Fruit fly (Drosophila melanogaster) whole organism, prepupa: ENCODE measurements around the gene CG43924.

Experiments
- CG10631 ChIP-seq: fragments of 200-800 bp; sonication (Bioruptor generic); optimal IDR thresholded peaks from 2 replicates; lab custom pipeline; 2016; ENCODE audit warnings: missing biosample characterization, missing genetic modification characterization
- CG10669 ChIP-seq: fragments of 200-800 bp; sonication (Bioruptor generic); optimal IDR thresholded peaks from 3 replicates; lab custom pipeline; 2018; ENCODE audit warnings: missing biosample characterization, mild to moderate bottlenecking, missing genetic modification characterization, moderate library complexity
- CG11294 ChIP-seq: fragments of 200-800 bp; sonication (Bioruptor generic); IDR thresholded peaks from 2 replicates; pipeline ENCODE4 v1.3.6; 2022; ENCODE audit warnings: missing biosample characterization, missing genetic modification characterization
- CG11762 ChIP-seq: fragments of 200-800 bp; sonication (Bioruptor generic); optimal IDR thresholded peaks from 3 replicates; lab custom pipeline; 2016; ENCODE audit warnings: missing biosample characterization, missing genetic modification characterization; ENCODE audit not compliant: insufficient read depth
- CG11902 ChIP-seq: fragments of 200-800 bp; sonication (Bioruptor generic); optimal IDR thresholded peaks from 3 replicates; lab custom pipeline; 2016; ENCODE audit warnings: missing biosample characterization, missing genetic modification characterization
- CG1621 ChIP-seq: fragments of 200-800 bp; sonication (Bioruptor generic); optimal IDR thresholded peaks from 3 replicates; lab custom pipeline; 2018; ENCODE audit warnings: missing biosample characterization, mild to moderate bottlenecking, missing genetic modification characterization
- CG16779 ChIP-seq: fragments of 200-800 bp; sonication (Bioruptor generic); optimal IDR thresholded peaks from 3 replicates; lab custom pipeline; 2017; ENCODE audit warnings: missing biosample characterization, mild to moderate bottlenecking, missing genetic modification characterization
- CG3032 ChIP-seq: fragments of 200-800 bp; optimal IDR thresholded peaks from 2 replicates; lab custom pipeline; 2019; ENCODE audit warnings: missing biosample characterization, mild to moderate bottlenecking, missing genetic modification characterization, moderate library complexity
- CG32006 ChIP-seq: fragments of 200-800 bp; sonication (Bioruptor generic); optimal IDR thresholded peaks from 3 replicates; lab custom pipeline; 2017; ENCODE audit warnings: missing biosample characterization, mild to moderate bottlenecking, missing genetic modification characterization
- CG3919 ChIP-seq: fragments of 200-800 bp; sonication (Bioruptor generic); optimal IDR thresholded peaks from 3 replicates; lab custom pipeline; 2016; ENCODE audit warnings: missing biosample characterization, missing genetic modification characterization
- CG4318 ChIP-seq: fragments of 200-800 bp; sonication (Bioruptor generic); optimal IDR thresholded peaks from 3 replicates; lab custom pipeline; 2017; ENCODE audit warnings: missing biosample characterization, mild to moderate bottlenecking, missing genetic modification characterization
- CG6163 ChIP-seq: fragments of 200-800 bp; sonication (Bioruptor generic); IDR thresholded peaks from 3 replicates; pipeline ENCODE4 v1.3.6; 2022; ENCODE audit warnings: missing biosample characterization, missing genetic modification characterization
- CG6276 ChIP-seq: fragments of 200-800 bp; sonication (Bioruptor generic); optimal IDR thresholded peaks from 2 replicates; lab custom pipeline; 2017; ENCODE audit warnings: missing biosample characterization, mild to moderate bottlenecking, missing genetic modification characterization
- CG6792 ChIP-seq: fragments of 200-800 bp; sonication (Bioruptor generic); optimal IDR thresholded peaks from 3 replicates; lab custom pipeline; 2016; ENCODE audit warnings: missing biosample characterization, missing genetic modification characterization
- CG6854 ChIP-seq: fragments of 200-800 bp; sonication (Bioruptor generic); optimal IDR thresholded peaks from 2 replicates; lab custom pipeline; 2017; ENCODE audit warnings: missing biosample characterization, mild to moderate bottlenecking, missing genetic modification characterization
- CG8319 ChIP-seq: fragments of 200-800 bp; sonication (Bioruptor generic); optimal IDR thresholded peaks from 3 replicates; lab custom pipeline; 2016; ENCODE audit warnings: missing biosample characterization, missing genetic modification characterization
- CG8632 ChIP-seq: fragments of 200-800 bp; sonication (Bioruptor generic); optimal IDR thresholded peaks from 3 replicates; lab custom pipeline; 2016; ENCODE audit warnings: missing biosample characterization, missing genetic modification characterization
- CG9139 ChIP-seq: fragments of 200-800 bp; sonication (Bioruptor generic); optimal IDR thresholded peaks from 3 replicates; lab custom pipeline; 2017; ENCODE audit warnings: missing biosample characterization, mild to moderate bottlenecking, missing genetic modification characterization
- Eip75B ChIP-seq: fragments of 200-800 bp; sonication (Bioruptor generic); optimal IDR thresholded peaks from 3 replicates; lab custom pipeline; 2016; ENCODE audit warnings: missing biosample characterization, missing genetic modification characterization
- Ets21C ChIP-seq: fragments of 200-800 bp; sonication (Bioruptor generic); optimal IDR thresholded peaks from 3 replicates; lab custom pipeline; 2016; ENCODE audit warnings: missing biosample characterization, missing genetic modification characterization
- Ets96B ChIP-seq: fragments of 200-800 bp; optimal IDR thresholded peaks from 2 replicates; lab custom pipeline; 2019; ENCODE audit warnings: missing biosample characterization, mild to moderate bottlenecking, missing genetic modification characterization, moderate library complexity
- Hr38 ChIP-seq: sonication (Bioruptor generic); optimal IDR thresholded peaks from 2 replicates; lab custom pipeline; 2016; ENCODE audit warnings: missing biosample characterization, missing genetic modification characterization
- Lpt ChIP-seq: fragments of 200-800 bp; sonication (Bioruptor generic); optimal IDR thresholded peaks from 3 replicates; lab custom pipeline; 2016; ENCODE audit warnings: missing biosample characterization, missing genetic modification characterization
- OdsH ChIP-seq: fragments of 200-800 bp; sonication (Bioruptor generic); optimal IDR thresholded peaks from 3 replicates; lab custom pipeline; 2016; ENCODE audit warnings: missing biosample characterization, missing genetic modification characterization
- Smox ChIP-seq: fragments of 200-800 bp; sonication (Bioruptor generic); optimal IDR thresholded peaks from 3 replicates; lab custom pipeline; 2016; ENCODE audit warnings: missing biosample characterization, missing genetic modification characterization
- Sox102F ChIP-seq: fragments of 200-800 bp; sonication (Bioruptor generic); optimal IDR thresholded peaks from 2 replicates; lab custom pipeline; 2016; ENCODE audit warnings: missing biosample characterization, mild to moderate bottlenecking, missing genetic modification characterization
- Sox14 ChIP-seq: fragments of 200-800 bp; sonication (Bioruptor generic); optimal IDR thresholded peaks from 3 replicates; lab custom pipeline; 2016; ENCODE audit warnings: missing biosample characterization, missing genetic modification characterization
- achi ChIP-seq: fragments of 200-800 bp; sonication (Bioruptor generic); optimal IDR thresholded peaks from 3 replicates; lab custom pipeline; 2016; ENCODE audit warnings: missing biosample characterization, missing genetic modification characterization
- acj6 ChIP-seq: fragments of 200-800 bp; sonication (Bioruptor generic); optimal IDR thresholded peaks from 3 replicates; lab custom pipeline; 2016; ENCODE audit warnings: missing biosample characterization, missing genetic modification characterization
- dac ChIP-seq: fragments of 200-800 bp; sonication (Bioruptor generic); optimal IDR thresholded peaks from 2 replicates; lab custom pipeline; 2017; ENCODE audit warnings: missing biosample characterization, mild to moderate bottlenecking, missing genetic modification characterization
- dsx ChIP-seq: fragments of 200-800 bp; optimal IDR thresholded peaks from 3 replicates; lab custom pipeline; 2019; ENCODE audit warnings: missing biosample characterization, mild to moderate bottlenecking, missing genetic modification characterization, moderate library complexity; ENCODE audit not compliant: poor library complexity, severe bottlenecking
- esn ChIP-seq: fragments of 200-800 bp; sonication (Bioruptor generic); optimal IDR thresholded peaks from 2 replicates; lab custom pipeline; 2016; ENCODE audit warnings: missing biosample characterization, mild to moderate bottlenecking, missing genetic modification characterization, moderate library complexity
- fd59A ChIP-seq: fragments of 200-800 bp; sonication (Bioruptor generic); optimal IDR thresholded peaks from 2 replicates; lab custom pipeline; 2017; ENCODE audit warnings: missing biosample characterization, mild to moderate bottlenecking, missing genetic modification characterization, missing genetic modification reagents
- fkh ChIP-seq: fragments of 200-800 bp; sonication (Bioruptor generic); optimal IDR thresholded peaks from 3 replicates; lab custom pipeline; 2017; ENCODE audit warnings: missing biosample characterization, mild to moderate bottlenecking, missing genetic modification characterization, moderate library complexity
- salr ChIP-seq, 2 experiments: fragments of 200-800 bp; sonication (Bioruptor generic); optimal IDR thresholded peaks; 3 replicates each; lab custom pipeline; 2016 to 2018; ENCODE audit warnings: missing biosample characterization in 2 of 2, missing genetic modification characterization in 2 of 2, mild to moderate bottlenecking in 1 of 2
- spab ChIP-seq: fragments of 200-800 bp; sonication (Bioruptor generic); optimal IDR thresholded peaks from 2 replicates; lab custom pipeline; 2017; ENCODE audit warnings: missing biosample characterization, mild to moderate bottlenecking, missing genetic modification characterization, missing genetic modification reagents

CG43924 gene

dm6 chr2L:15743578-15743977 lies 32.7 kb upstream of the CG43924 start (continued):
- TF ChIP-seq CG16779 (tag; lab: Kevin White, UChicago) (peak; percentile 78), Eip75B (GFP tag; lab: Kevin White, UChicago) (peak; percentile 95), salr (GFP tag; optimal IDR thresholded peaks at IDR 0.05; lab: Kevin White, UChicago) (peak; percentile 80 to 88), CG32006 (peak; percentile 65), CG4318 (GFP tag; lab: Kevin White, UChicago) (peak; percentile 12), spab (GFP tag; lab: Kevin White, UChicago) (peak; percentile 20), CG11294 (no peak), Ets96B (tag; lab: Kevin White, UChicago) (peak; percentile 2), fkh (GFP tag; lab: Kevin White, UChicago) (no peak), Hr38 (GFP tag; lab: Kevin White, UChicago) (no peak), fd59A (peak; percentile 93), esn (GFP tag; lab: Kevin White, UChicago) (peak; percentile 98)

dm6 chr2L:15742976-15743375 lies 32.1 kb upstream of the CG43924 start:
- no peak for TF ChIP-seq acj6 (GFP tag; lab: Kevin White, UChicago)
- no peak for TF ChIP-seq fd59A
- no peak for TF ChIP-seq CG3032

dm6 chr2L:15741418-15741817 lies 30.5 kb upstream of the CG43924 start:
- no peak for TF ChIP-seq Ets96B (tag; lab: Kevin White, UChicago)
- no peak for TF ChIP-seq fd59A
- no peak for TF ChIP-seq CG11902 (GFP tag; lab: Kevin White, UChicago)
- no peak for TF ChIP-seq CG6792 (GFP tag; lab: Kevin White, UChicago)
- TF ChIP-seq CG10631, result no peak
- TF ChIP-seq CG8632 (GFP tag; lab: Kevin White, UChicago), result no peak
- TF ChIP-seq Sox14 (GFP tag; lab: Kevin White, UChicago), result no peak
- TF ChIP-seq CG1621 (tag; lab: Kevin White, UChicago), result no peak
- TF ChIP-seq OdsH (GFP tag; lab: Kevin White, UChicago), result no peak
- no peak for TF ChIP-seq CG3919 (GFP tag; lab: Kevin White, UChicago)
- no peak for TF ChIP-seq achi (GFP tag; lab: Kevin White, UChicago)
- no peak for TF ChIP-seq Lpt (GFP tag; lab: Kevin White, UChicago)
- no peak for TF ChIP-seq Smox (GFP tag; lab: Kevin White, UChicago)
- no peak for TF ChIP-seq CG8319 (GFP tag; lab: Kevin White, UChicago)
- no peak for TF ChIP-seq CG10669
- TF ChIP-seq dsx (GFP tag; lab: Kevin White, UChicago), result no peak
- TF ChIP-seq CG9139 (GFP tag; lab: Kevin White, UChicago), result no peak

dm6 chr2L:15740918-15741317 lies 30.0 kb upstream of the CG43924 start:
- TF ChIP-seq CG8632 (GFP tag; lab: Kevin White, UChicago) (no peak), spab (GFP tag; lab: Kevin White, UChicago) (no peak), Ets21C (GFP tag; lab: Kevin White, UChicago) (no peak), CG6276 (GFP tag; lab: Kevin White, UChicago) (no peak), CG8319 (GFP tag; lab: Kevin White, UChicago) (no peak), dac (no peak), CG11294 (no peak), CG11902 (GFP tag; lab: Kevin White, UChicago) (no peak), CG11762 (GFP tag; lab: Kevin White, UChicago) (no peak), Lpt (GFP tag; lab: Kevin White, UChicago) (no peak), CG6854 (GFP tag; lab: Kevin White, UChicago) (no peak), CG6163 (GFP tag; lab: Robert Waterston, UW) (no peak), CG3032 (no peak), Sox102F (no peak)
